Fruit fly (Drosophila melanogaster) whole organism, pupa: ENCODE measurements around the gene CG15422.

ENCODE experiments used
- D1 ChIP-seq: fragments of 200-800 bp; sonication (Bioruptor generic); optimal IDR thresholded peaks from 2 replicates; lab custom pipeline; 2018; ENCODE audit warnings: missing biosample characterization, mild to moderate bottlenecking, missing genetic modification characterization, moderate library complexity
- gl ChIP-seq: fragments of 200-800 bp; sonication (Bioruptor generic); optimal IDR thresholded peaks from 2 replicates; lab custom pipeline; 2018; ENCODE audit warnings: missing biosample characterization, mild to moderate bottlenecking, missing genetic modification characterization

- TF ChIP-seq gl (tag; lab: Kevin White, UChicago) = no peak
- peak; percentile 38 for TF ChIP-seq D1 (tag; lab: Kevin White, UChicago)
Measured at dm6 chr2L:4019765-4020164, 15.0 kb downstream of the CG15422 start.
